Worm (Caenorhabditis elegans): ENCODE measurements around the gene jmjd-2.

- no peak for TF ChIP-seq nhr-237 (tag; optimal IDR thresholded peaks at IDR 0.05)
- TF ChIP-seq dmd-4 (tag; optimal IDR thresholded peaks at IDR 0.05): no peak
- TF ChIP-seq ama-1 (optimal IDR thresholded peaks at IDR 0.05): no peak
- no peak for TF ChIP-seq nhr-23 (tag; optimal IDR thresholded peaks at IDR 0.05)
- no peak for TF ChIP-seq blmp-1 (tag; optimal IDR thresholded peaks at IDR 0.05; ENCODE audit: insufficient read depth)
- no peak for TF ChIP-seq ztf-1 (GFP tag; conservative IDR thresholded peaks at IDR 0.05)
- TF ChIP-seq elt-3 (tag; optimal IDR thresholded peaks at IDR 0.05): no peak
- TF ChIP-seq elt-1 (tag; optimal IDR thresholded peaks at IDR 0.05): no peak
- TF ChIP-seq unc-39 (tag; optimal IDR thresholded peaks at IDR 0.05): no peak
- TF ChIP-seq unc-55 (GFP tag; optimal IDR thresholded peaks at IDR 0.05): no peak
- TF ChIP-seq crh-2 (tag; optimal IDR thresholded peaks at IDR 0.05): no peak
These were observed 13.4 kb upstream of the jmjd-2 start, which contains the start of gene Y54G11A.19 for ce11 chrII:14256779-14257178.
